Worm (Caenorhabditis elegans) whole organism, young adult: ENCODE data around the gene nrf-6.

Experiments
- B0261.1 ChIP-seq: sonication (generic microtip); optimal IDR thresholded peaks from 2 replicates; lab custom pipeline; 2016; ENCODE audit warnings: mild to moderate bottlenecking, missing genetic modification characterization, moderate library complexity, missing compliant biosample characterization
- B0336.3 ChIP-seq: fragments of 200-800 bp; sonication (Bioruptor generic); IDR thresholded peaks from 2 replicates; pipeline ENCODE4 v1.3.6; 2022; ENCODE audit warnings: missing genetic modification characterization, missing compliant biosample characterization
- F23B12.7 ChIP-seq: sonication (generic microtip); optimal IDR thresholded peaks from 2 replicates; lab custom pipeline; 2017; ENCODE audit warnings: missing genetic modification characterization, mild to moderate bottlenecking, missing compliant biosample characterization, antibody characterized with exemption, moderate library complexity; ENCODE audit not compliant: insufficient read depth
- F33H1.4 ChIP-seq: fragments of 200-800 bp; sonication (Bioruptor generic); IDR thresholded peaks from 2 replicates; pipeline ENCODE4 v1.3.6; 2022; ENCODE audit warnings: missing genetic modification reagents, missing genetic modification characterization, missing compliant biosample characterization
- F37B4.10 ChIP-seq: fragments of 200-800 bp; sonication (Bioruptor generic); IDR thresholded peaks from 2 replicates; pipeline ENCODE4 v1.3.6; 2022; ENCODE audit warnings: missing genetic modification characterization, missing compliant biosample characterization
- F49E8.2 ChIP-seq: sonication (generic microtip); optimal IDR thresholded peaks from 3 replicates; lab custom pipeline; 2017; ENCODE audit warnings: missing genetic modification characterization, mild to moderate bottlenecking, missing compliant biosample characterization, antibody characterized with exemption, moderate library complexity; ENCODE audit not compliant: insufficient read depth
- T07F8.4 ChIP-seq: sonication (generic microtip); optimal IDR thresholded peaks from 2 replicates; lab custom pipeline; 2016; ENCODE audit warnings: mild to moderate bottlenecking, missing genetic modification characterization, moderate library complexity, missing compliant biosample characterization
- Y56A3A.18 ChIP-seq: fragments of 200-800 bp; sonication (Bioruptor generic); IDR thresholded peaks from 2 replicates; pipeline ENCODE4 v1.3.6; 2022; ENCODE audit warnings: missing genetic modification reagents, missing genetic modification characterization, missing compliant biosample characterization
- Y79H2A.3 ChIP-seq: fragments of 200-800 bp; sonication (Bioruptor generic); conservative IDR thresholded peaks from 2 replicates; pipeline ENCODE4 v1.3.6; 2022; ENCODE audit warnings: missing genetic modification reagents, missing genetic modification characterization, missing compliant biosample characterization
- atf-7 ChIP-seq: sonication (generic microtip); optimal IDR thresholded peaks from 2 replicates; lab custom pipeline; 2017; ENCODE audit warnings: mild to moderate bottlenecking, missing genetic modification characterization, missing compliant biosample characterization
- attf-5 ChIP-seq: fragments of 200-800 bp; sonication (Bioruptor generic); optimal IDR thresholded peaks from 2 replicates; lab custom pipeline; 2018; ENCODE audit warnings: mild to moderate bottlenecking, missing genetic modification characterization, missing compliant biosample characterization
- cebp-1 ChIP-seq, 2 experiments: fragments of 200-800 bp in 1 of 2; sonication (Bioruptor generic) in 1 of 2; sonication (generic microtip) in 1 of 2; IDR thresholded peaks in 1 of 2; optimal IDR thresholded peaks in 1 of 2; 2 replicates each; pipeline versions ENCODE4 v1.3.6 to Lab custom; 2017 to 2022; ENCODE audit warnings: missing compliant biosample characterization in 2 of 2, missing genetic modification characterization in 2 of 2, mild to moderate bottlenecking in 1 of 2, missing genetic modification reagents in 1 of 2, moderate library complexity in 1 of 2
- ceh-100 ChIP-seq: fragments of 200-800 bp; sonication (Bioruptor generic); IDR thresholded peaks from 2 replicates; pipeline ENCODE4 v1.3.6; 2022; ENCODE audit warnings: missing genetic modification reagents, missing genetic modification characterization, missing compliant biosample characterization
- ceh-58 ChIP-seq: fragments of 200-800 bp; sonication (Bioruptor generic); IDR thresholded peaks from 2 replicates; pipeline ENCODE4 v1.3.6; 2022; ENCODE audit warnings: missing genetic modification characterization, missing compliant biosample characterization
- chd-7 ChIP-seq: sonication (generic microtip); optimal IDR thresholded peaks from 2 replicates; lab custom pipeline; 2016; ENCODE audit warnings: mild to moderate bottlenecking, missing genetic modification characterization, moderate library complexity, missing compliant biosample characterization
- egrh-3 ChIP-seq: fragments of 200-800 bp; sonication (Bioruptor generic); IDR thresholded peaks from 2 replicates; pipeline ENCODE4 v1.3.6; 2022; ENCODE audit warnings: missing genetic modification reagents, missing genetic modification characterization, missing compliant biosample characterization
- him-1 ChIP-seq: sonication (generic microtip); optimal IDR thresholded peaks from 2 replicates; lab custom pipeline; 2016; ENCODE audit warnings: missing genotype, missing genetic modification reagents, missing genetic modification characterization, missing compliant biosample characterization
- hlh-26 ChIP-seq: fragments of 200-800 bp; sonication (Bioruptor generic); conservative IDR thresholded peaks from 2 replicates; pipeline ENCODE4 v1.3.6; 2022; ENCODE audit warnings: missing genetic modification reagents, missing genetic modification characterization, missing compliant biosample characterization
- lag-1 ChIP-seq: fragments of 200-800 bp; sonication (Bioruptor generic); IDR thresholded peaks from 2 replicates; pipeline ENCODE4 v1.3.6; 2022; ENCODE audit warnings: missing genetic modification reagents, missing genetic modification characterization, missing compliant biosample characterization
- let-607 ChIP-seq, 2 experiments: fragments of 200-800 bp in 1 of 2; sonication (Bioruptor generic) in 1 of 2; sonication (generic microtip) in 1 of 2; optimal IDR thresholded peaks; 2 replicates each; lab custom pipeline; 2016 to 2018; ENCODE audit warnings: mild to moderate bottlenecking in 2 of 2, missing compliant biosample characterization in 2 of 2, missing genetic modification characterization in 2 of 2, moderate library complexity in 2 of 2, missing genotype in 1 of 2
- lin-26 ChIP-seq: fragments of 200-800 bp; sonication (Bioruptor generic); IDR thresholded peaks from 2 replicates; pipeline ENCODE4 v1.3.6; 2022; ENCODE audit warnings: missing genetic modification reagents, missing genetic modification characterization, missing compliant biosample characterization
- lin-35 ChIP-seq, 3 experiments: fragments of 150-350 bp in 2 of 3; sonication (generic microtip) in 1 of 3; optimal IDR thresholded peaks; 2 replicates each; lab custom pipeline; 2014 to 2018; ENCODE audit warnings: missing biosample characterization in 3 of 3, missing genetic modification characterization in 3 of 3, missing genetic modification reagents in 3 of 3
- lin-40 ChIP-seq: sonication (generic microtip); optimal IDR thresholded peaks from 2 replicates; lab custom pipeline; 2016; ENCODE audit warnings: missing genetic modification characterization, mild to moderate bottlenecking, missing compliant biosample characterization, missing genotype, missing genetic modification reagents
- lin-54 ChIP-seq: fragments of 200-800 bp; sonication (Bioruptor generic); optimal IDR thresholded peaks from 2 replicates; lab custom pipeline; 2018; ENCODE audit warnings: mild to moderate bottlenecking, missing genetic modification characterization, missing compliant biosample characterization
- lsl-1 ChIP-seq: fragments of 200-800 bp; sonication (Bioruptor generic); optimal IDR thresholded peaks from 2 replicates; lab custom pipeline; 2018; ENCODE audit warnings: mild to moderate bottlenecking, missing genetic modification characterization, moderate library complexity, missing compliant biosample characterization
- mel-28 ChIP-seq: sonication (generic microtip); optimal IDR thresholded peaks from 2 replicates; lab custom pipeline; 2016; ENCODE audit warnings: borderline replicate concordance, mild to moderate bottlenecking, missing genetic modification characterization, missing compliant biosample characterization
- nfya-1 ChIP-seq: sonication (generic microtip); optimal IDR thresholded peaks from 2 replicates; lab custom pipeline; 2017; ENCODE audit warnings: antibody characterized with exemption, missing compliant biosample characterization, missing genetic modification characterization, borderline replicate concordance; ENCODE audit not compliant: insufficient read depth
- nhr-179 ChIP-seq: sonication (generic microtip); optimal IDR thresholded peaks from 2 replicates; lab custom pipeline; 2016; ENCODE audit warnings: mild to moderate bottlenecking, missing genetic modification characterization, missing compliant biosample characterization
- nhr-80 ChIP-seq: sonication (generic microtip); optimal IDR thresholded peaks from 2 replicates; lab custom pipeline; 2016; ENCODE audit warnings: missing genetic modification characterization, missing compliant biosample characterization
- nhr-90 ChIP-seq: sonication (generic microtip); optimal IDR thresholded peaks from 2 replicates; lab custom pipeline; 2016; ENCODE audit warnings: missing genotype, mild to moderate bottlenecking, missing genetic modification characterization, missing compliant biosample characterization
- sdz-38 ChIP-seq: sonication (generic microtip); optimal IDR thresholded peaks from 2 replicates; lab custom pipeline; 2016; ENCODE audit warnings: missing genotype, missing genetic modification characterization, missing compliant biosample characterization
- snpc-3.4 ChIP-seq: sonication (generic microtip); optimal IDR thresholded peaks from 2 replicates; lab custom pipeline; 2017; ENCODE audit warnings: missing genetic modification characterization, mild to moderate bottlenecking, missing compliant biosample characterization, antibody characterized with exemption, moderate library complexity, missing genotype, missing genetic modification reagents
- tbp1 ChIP-seq: fragments of 200-800 bp; sonication (Bioruptor generic); optimal IDR thresholded peaks from 2 replicates; lab custom pipeline; 2018; ENCODE audit warnings: mild to moderate bottlenecking, missing genetic modification characterization, missing compliant biosample characterization
- tbx-9 ChIP-seq: sonication (generic microtip); optimal IDR thresholded peaks from 2 replicates; lab custom pipeline; 2016; ENCODE audit warnings: borderline replicate concordance, missing genetic modification characterization, inconsistent platforms, missing compliant biosample characterization
- tlf-1 ChIP-seq: fragments of 200-800 bp; sonication (Bioruptor generic); optimal IDR thresholded peaks from 2 replicates; lab custom pipeline; 2018; ENCODE audit warnings: mild to moderate bottlenecking, missing genetic modification characterization, missing compliant biosample characterization
- zfh-2 ChIP-seq: fragments of 200-800 bp; sonication (Bioruptor generic); conservative IDR thresholded peaks from 2 replicates; pipeline ENCODE4 v1.3.6; 2022; ENCODE audit warnings: missing genetic modification reagents, missing genetic modification characterization, missing compliant biosample characterization
- zim-3 ChIP-seq: sonication (generic microtip); optimal IDR thresholded peaks from 2 replicates; lab custom pipeline; 2017; ENCODE audit warnings: mild to moderate bottlenecking, missing genetic modification characterization, moderate library complexity, missing compliant biosample characterization
- ztf-25 ChIP-seq: fragments of 200-800 bp; sonication (Bioruptor generic); IDR thresholded peaks from 2 replicates; pipeline ENCODE4 v1.3.6; 2022; ENCODE audit warnings: missing genetic modification reagents, missing genetic modification characterization, missing compliant biosample characterization
- ztf-26 ChIP-seq: sonication (generic microtip); optimal IDR thresholded peaks from 2 replicates; lab custom pipeline; 2017; ENCODE audit warnings: missing genetic modification characterization, missing compliant biosample characterization

The nrf-6 gene

DNA sequence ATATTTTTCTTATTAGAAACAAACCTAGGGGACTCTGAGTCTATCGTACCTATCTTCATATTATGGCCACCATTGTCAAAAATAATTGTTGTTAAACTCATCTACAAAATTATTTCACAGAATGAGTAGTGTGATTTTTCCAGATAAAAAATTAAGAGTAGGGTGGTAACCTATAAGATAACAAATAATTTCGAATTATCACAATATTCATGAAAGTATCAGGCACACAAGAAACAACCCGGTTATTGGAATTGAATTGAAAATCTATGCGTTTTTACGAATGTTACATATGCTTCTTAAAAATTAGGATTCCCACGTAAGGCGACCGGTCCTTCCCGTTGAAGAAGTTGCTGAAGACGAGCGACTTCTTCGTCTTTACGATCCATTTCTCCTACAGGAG, 4.7 kb upstream of the nrf-6 start, which contains the start of gene arp-6:
Gene arp-6 (minus strand): TSS at position 101 of the 400 bp plus-strand sequence.
- TF ChIP-seq hlh-26 (GFP tag; lab: Robert Waterston, UW), result no peak
- TF ChIP-seq tbp1 (GFP tag; lab: Kevin White, UChicago), result no peak
- no peak for TF ChIP-seq lin-35 (GFP tag; optimal IDR thresholded peaks at IDR 0.05; lab: Kevin White, UChicago)
- TF ChIP-seq tbx-9 (tag; lab: Kevin White, UChicago), result no peak
- TF ChIP-seq ztf-25 (GFP tag; lab: Robert Waterston, UW), result no peak
- TF ChIP-seq let-607 (tag; optimal IDR thresholded peaks at IDR 0.05; lab: Kevin White, UChicago), result no peak
- TF ChIP-seq F33H1.4 (GFP tag; lab: Robert Waterston, UW), result no peak
- no peak for TF ChIP-seq B0261.1 (tag; lab: Kevin White, UChicago)
- no peak for TF ChIP-seq lsl-1
- TF ChIP-seq F37B4.10 (GFP tag; lab: Robert Waterston, UW), result no peak
- TF ChIP-seq sdz-38 (tag; lab: Kevin White, UChicago), result no peak
- TF ChIP-seq him-1, result no peak
- no peak for TF ChIP-seq F49E8.2
- no peak for TF ChIP-seq tlf-1 (GFP tag; lab: Kevin White, UChicago)
- TF ChIP-seq F23B12.7 (tag; lab: Kevin White, UChicago), result no peak
- TF ChIP-seq Y56A3A.18, result no peak
- TF ChIP-seq nhr-90 (tag; lab: Kevin White, UChicago), result no peak
- TF ChIP-seq ceh-58, result no peak

DNA sequence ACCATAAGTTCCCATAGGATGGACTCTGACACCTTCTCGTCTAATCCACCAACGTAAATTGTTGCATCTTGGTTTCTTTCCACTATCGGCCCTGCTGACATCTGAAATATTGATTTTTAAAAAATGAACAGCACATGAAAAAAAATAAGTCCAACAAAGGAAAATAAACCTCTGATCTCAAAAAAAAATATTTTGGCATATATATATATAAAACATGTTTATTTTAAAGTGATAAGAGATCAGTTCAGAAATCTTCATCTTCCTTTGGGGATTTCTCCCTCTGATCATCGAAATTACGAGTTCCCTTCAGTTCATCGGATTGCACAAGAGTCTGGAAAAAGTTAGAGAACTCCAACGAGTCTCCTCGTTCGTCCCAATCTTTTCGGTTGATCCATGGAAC, 3.2 kb upstream of the nrf-6 start, which contains the start of gene sap-49:
Gene sap-49 (minus strand): TSS at position 101 of the 400 bp plus-strand sequence.
- no peak for TF ChIP-seq tbp1 (GFP tag; lab: Kevin White, UChicago)
- TF ChIP-seq T07F8.4 (tag; lab: Kevin White, UChicago), result no peak
- no peak for TF ChIP-seq nfya-1 (tag; lab: Kevin White, UChicago)

DNA sequence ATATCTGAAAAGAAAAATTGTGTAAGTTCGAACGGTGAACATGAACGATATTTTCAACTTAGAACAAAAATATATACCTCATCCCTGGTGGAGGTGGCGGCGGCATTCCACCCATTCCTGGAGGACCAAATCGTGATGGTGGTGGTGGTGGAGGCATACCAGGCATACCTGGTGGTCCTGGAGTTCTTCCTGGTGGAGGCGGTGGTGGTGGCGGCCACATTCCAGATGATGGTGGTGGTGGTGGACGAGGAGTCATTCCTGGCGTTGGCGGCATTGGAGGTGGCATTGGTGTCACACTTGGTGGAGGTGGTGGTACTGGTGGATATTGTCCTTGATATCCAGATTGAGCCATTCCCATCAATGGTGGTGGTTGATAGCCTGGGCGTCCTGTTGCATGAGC, 2.1 kb upstream of the nrf-6 start:
- TF ChIP-seq hlh-26 (GFP tag; lab: Robert Waterston, UW), result no peak
- peak; percentile 74 for TF ChIP-seq zfh-2
- peak; percentile 7; the same call in 1 of the 2 replicates for TF ChIP-seq egrh-3 (GFP tag; lab: Robert Waterston, UW)
- no peak for TF ChIP-seq lsl-1
- TF ChIP-seq zim-3 (tag; lab: Kevin White, UChicago), result peak; percentile 7
- TF ChIP-seq ztf-26 (tag; lab: Kevin White, UChicago), result no peak

DNA sequence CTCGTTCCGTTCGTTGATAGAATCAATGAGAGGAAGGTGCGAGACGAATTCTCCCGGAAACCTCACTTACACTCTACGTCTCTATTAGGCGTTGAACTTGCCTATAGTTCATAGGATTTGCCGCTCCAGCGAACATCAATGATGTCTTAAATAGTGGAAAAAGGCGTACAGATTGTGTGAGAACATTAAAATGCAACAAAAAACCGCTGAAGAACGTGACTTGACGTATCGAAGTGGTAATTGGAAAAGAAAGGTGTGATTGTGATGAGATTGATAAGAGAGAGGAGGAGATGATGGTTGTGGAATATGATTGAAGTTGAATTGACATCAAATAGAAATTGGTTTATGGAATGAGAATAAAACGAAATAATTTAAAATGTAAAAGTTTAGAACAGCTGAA, 1.5 kb upstream of the nrf-6 start:
- no peak for TF ChIP-seq chd-7 (tag; lab: Kevin White, UChicago)
- TF ChIP-seq cebp-1 (GFP tag; IDR thresholded peaks at IDR 0.05; lab: Robert Waterston, UW), result no peak
- peak; percentile 25 for TF ChIP-seq cebp-1 (tag; optimal IDR thresholded peaks at IDR 0.05; lab: Kevin White, UChicago)
- no peak for TF ChIP-seq mel-28 (tag; lab: Kevin White, UChicago)
- TF ChIP-seq lin-26, result no peak
- TF ChIP-seq Y79H2A.3 (GFP tag; lab: Robert Waterston, UW), result no peak
- peak; percentile 49 for TF ChIP-seq attf-5 (GFP tag; lab: Kevin White, UChicago)
- no peak for TF ChIP-seq lag-1 (GFP tag; lab: Robert Waterston, UW)
- no peak for TF ChIP-seq ceh-100 (GFP tag; lab: Robert Waterston, UW)
- TF ChIP-seq nhr-179 (tag; lab: Kevin White, UChicago), result no peak
- 0 out of 2 replicates have a peak, but pooled peaks have one; percentile 48 for TF ChIP-seq B0336.3 (GFP tag; lab: Robert Waterston, UW)
- peak; percentile 12 for TF ChIP-seq lin-40
- TF ChIP-seq nhr-80 (tag; lab: Kevin White, UChicago), result peak; percentile 82
- TF ChIP-seq atf-7 (tag; lab: Kevin White, UChicago), result peak; percentile 30
- peak; percentile 18 for TF ChIP-seq tbp1 (GFP tag; lab: Kevin White, UChicago)
- TF ChIP-seq snpc-3.4 (tag; lab: Kevin White, UChicago), result no peak
- TF ChIP-seq lin-54 (GFP tag; lab: Kevin White, UChicago), result peak; percentile 18
